Worm (Caenorhabditis elegans): ENCODE results near the gene ser-2.

The ser-2 gene

DNA sequence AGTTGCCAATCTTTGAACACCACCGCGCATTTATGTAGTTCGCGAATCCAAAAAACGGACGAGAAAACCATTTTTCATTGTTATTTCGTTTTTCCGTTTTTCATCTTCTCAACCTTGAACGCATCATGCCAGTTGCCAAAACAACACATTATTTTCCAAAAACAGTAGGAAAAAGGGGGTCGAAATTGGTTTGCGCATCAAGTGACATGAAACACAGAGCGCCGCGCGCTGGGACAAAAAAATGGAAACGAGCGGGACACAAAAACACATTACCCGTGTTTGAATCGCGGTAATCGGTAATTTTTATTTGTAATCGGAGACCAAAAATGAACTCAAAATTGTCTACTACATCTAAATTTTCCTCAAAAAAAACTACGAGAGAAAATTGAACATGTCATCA, 33.6 kb upstream of the ser-2 start:
- TF ChIP-seq ref-1 (GFP tag; conservative IDR thresholded peaks at IDR 0.05) (no peak), T22C8.4 (GFP tag; IDR thresholded peaks at IDR 0.05) (no peak), klf-2 (GFP tag; conservative IDR thresholded peaks at IDR 0.05) (no peak), med-1 (GFP tag; optimal IDR thresholded peaks at IDR 0.05; ENCODE audit: insufficient read depth) (no peak), ztf-23 (GFP tag; IDR thresholded peaks at IDR 0.05) (no peak), ztf-29 (GFP tag; IDR thresholded peaks at IDR 0.05) (no peak)

DNA sequence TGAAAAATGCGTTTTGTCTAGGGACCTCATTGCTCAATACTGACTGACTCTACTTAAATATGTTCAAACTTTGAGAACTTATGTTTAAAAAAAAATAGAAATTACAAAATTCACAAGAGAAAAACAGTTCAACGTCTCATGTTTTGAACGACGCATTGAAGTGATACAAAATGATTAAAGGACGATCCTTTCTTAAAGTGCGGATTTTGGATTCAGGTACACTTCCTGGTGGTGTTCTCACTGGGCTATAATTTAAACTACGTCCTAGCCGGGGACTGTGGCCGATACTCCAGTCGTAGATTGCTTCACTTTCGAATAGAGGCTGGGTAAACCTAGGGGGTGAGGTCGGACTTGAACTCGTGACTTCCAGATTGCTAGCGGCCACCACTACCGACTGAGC, 32.9 kb upstream of the ser-2 start:
- no peak for TF ChIP-seq ref-1 (GFP tag; conservative IDR thresholded peaks at IDR 0.05)
- no peak for TF ChIP-seq ztf-23 (GFP tag; IDR thresholded peaks at IDR 0.05)
- no peak for TF ChIP-seq T22C8.4 (GFP tag; IDR thresholded peaks at IDR 0.05)
- no peak for TF ChIP-seq cog-1 (tag; optimal IDR thresholded peaks at IDR 0.05)
- no peak for TF ChIP-seq klf-2 (GFP tag; conservative IDR thresholded peaks at IDR 0.05)
- no peak for TF ChIP-seq med-1 (GFP tag; optimal IDR thresholded peaks at IDR 0.05; ENCODE audit: insufficient read depth)
- no peak for TF ChIP-seq flt-1 (GFP tag; IDR thresholded peaks at IDR 0.05)
- no peak for TF ChIP-seq ztf-29 (GFP tag; IDR thresholded peaks at IDR 0.05)
- no peak for TF ChIP-seq tab-1 (GFP tag; IDR thresholded peaks at IDR 0.05)

DNA sequence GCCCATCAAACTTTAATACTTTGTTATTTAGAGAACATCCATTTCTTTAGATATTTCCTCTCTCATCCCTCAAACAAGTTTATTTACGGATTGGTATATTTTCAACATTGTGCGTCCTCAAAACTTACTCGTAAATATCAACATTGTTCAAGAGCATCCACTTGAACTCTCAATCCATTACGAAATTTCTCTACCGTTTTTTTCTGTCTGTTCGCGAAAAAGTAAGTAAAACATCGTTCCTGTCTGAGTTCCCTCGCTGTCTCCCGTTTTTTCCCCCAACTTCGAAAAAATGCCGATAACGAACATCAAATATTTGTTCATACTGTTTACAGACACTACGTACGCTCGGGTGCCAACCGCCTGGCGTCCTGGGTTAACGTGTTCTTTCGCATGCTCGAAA, 32.1 kb upstream of the ser-2 start:
- TF ChIP-seq ref-1 (GFP tag; conservative IDR thresholded peaks at IDR 0.05) (no peak), ztf-29 (GFP tag; IDR thresholded peaks at IDR 0.05) (no peak), cog-1 (tag; optimal IDR thresholded peaks at IDR 0.05) (no peak), T22C8.4 (GFP tag; IDR thresholded peaks at IDR 0.05) (no peak)

DNA sequence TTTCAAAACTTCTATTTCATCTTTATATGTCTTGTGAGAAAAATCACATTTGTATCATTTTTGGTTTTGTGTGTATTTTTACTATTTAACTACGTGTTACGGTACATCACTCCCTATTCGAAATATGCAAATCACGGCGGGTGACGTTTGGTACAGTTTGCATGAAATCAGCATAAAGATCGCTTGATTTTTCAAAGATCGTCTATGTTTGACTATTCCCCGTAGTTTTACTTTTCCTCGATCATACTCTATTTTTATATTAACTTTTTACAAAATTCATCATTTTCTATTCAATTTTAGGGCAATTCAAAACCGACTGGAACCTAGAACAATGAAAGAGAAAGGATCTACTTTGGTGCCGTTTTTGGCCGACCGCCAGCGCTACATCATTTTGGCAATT, 27.9 kb upstream of the ser-2 start, which contains the start of gene Y15E3A.4:
Gene Y15E3A.4 (plus strand): TSS at position 301 of the 400 bp plus-strand sequence.
- TF ChIP-seq ref-1 (GFP tag; conservative IDR thresholded peaks at IDR 0.05) = no peak
- TF ChIP-seq tab-1 (GFP tag; IDR thresholded peaks at IDR 0.05) = no peak
- TF ChIP-seq ztf-29 (GFP tag; IDR thresholded peaks at IDR 0.05) = no peak
- TF ChIP-seq T22C8.4 (GFP tag; IDR thresholded peaks at IDR 0.05) = no peak
- no peak for TF ChIP-seq cog-1 (tag; optimal IDR thresholded peaks at IDR 0.05)
- TF ChIP-seq klf-2 (GFP tag; conservative IDR thresholded peaks at IDR 0.05) = no peak
- no peak for TF ChIP-seq flt-1 (GFP tag; IDR thresholded peaks at IDR 0.05)
- no peak for TF ChIP-seq med-1 (GFP tag; optimal IDR thresholded peaks at IDR 0.05; ENCODE audit: insufficient read depth)
- TF ChIP-seq ztf-23 (GFP tag; IDR thresholded peaks at IDR 0.05) = no peak

DNA sequence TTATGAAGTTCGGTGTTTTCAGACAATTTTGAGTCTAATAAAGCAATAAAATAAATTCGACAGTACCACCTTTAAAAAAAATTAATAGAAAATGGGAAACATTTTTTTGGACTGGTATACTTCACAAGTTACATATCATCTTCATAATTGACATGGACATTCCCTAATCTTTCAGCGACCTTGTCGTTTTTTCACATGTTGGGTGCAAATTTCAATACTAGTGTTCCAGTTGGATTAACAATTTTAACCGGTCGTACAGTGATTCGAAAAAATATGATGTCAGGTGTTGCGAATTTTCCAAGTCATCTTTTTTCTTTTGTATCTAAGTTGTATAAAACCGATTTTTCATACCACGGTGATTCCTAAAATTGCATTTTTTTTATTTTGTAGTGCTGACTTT, 25.6 kb upstream of the ser-2 start:
- no peak for TF ChIP-seq flt-1 (GFP tag; IDR thresholded peaks at IDR 0.05)
- TF ChIP-seq T22C8.4 (GFP tag; IDR thresholded peaks at IDR 0.05) = no peak
- no peak for TF ChIP-seq cog-1 (tag; optimal IDR thresholded peaks at IDR 0.05)
- TF ChIP-seq tab-1 (GFP tag; IDR thresholded peaks at IDR 0.05) = no peak

DNA sequence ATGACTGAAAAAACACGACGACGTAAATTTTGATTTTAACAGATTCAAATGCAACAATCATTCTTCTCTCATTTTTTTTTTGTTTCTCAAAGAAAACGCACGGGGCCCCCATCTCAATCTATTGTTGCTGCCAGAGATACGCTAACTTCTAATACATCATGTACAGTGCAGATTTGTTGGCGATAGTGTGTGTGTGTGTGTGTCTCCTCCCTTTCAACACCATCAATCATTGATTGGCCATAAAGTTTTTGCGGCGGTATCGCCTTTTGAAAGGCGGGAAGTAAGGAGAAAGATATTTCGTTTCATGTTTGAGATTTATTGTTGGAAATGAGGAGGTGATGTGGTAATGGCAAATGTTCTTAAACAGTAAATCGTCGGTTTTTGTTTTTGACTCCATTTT, 24.5 kb upstream of the ser-2 start:
- TF ChIP-seq ztf-23 (GFP tag; IDR thresholded peaks at IDR 0.05) = no peak
- TF ChIP-seq T22C8.4 (GFP tag; IDR thresholded peaks at IDR 0.05) = no peak
- no peak for TF ChIP-seq flt-1 (GFP tag; IDR thresholded peaks at IDR 0.05)
- no peak for TF ChIP-seq med-1 (GFP tag; optimal IDR thresholded peaks at IDR 0.05; ENCODE audit: insufficient read depth)
- TF ChIP-seq ref-1 (GFP tag; conservative IDR thresholded peaks at IDR 0.05) = no peak
- no peak for TF ChIP-seq cog-1 (tag; optimal IDR thresholded peaks at IDR 0.05)
- no peak for TF ChIP-seq ztf-29 (GFP tag; IDR thresholded peaks at IDR 0.05)

DNA sequence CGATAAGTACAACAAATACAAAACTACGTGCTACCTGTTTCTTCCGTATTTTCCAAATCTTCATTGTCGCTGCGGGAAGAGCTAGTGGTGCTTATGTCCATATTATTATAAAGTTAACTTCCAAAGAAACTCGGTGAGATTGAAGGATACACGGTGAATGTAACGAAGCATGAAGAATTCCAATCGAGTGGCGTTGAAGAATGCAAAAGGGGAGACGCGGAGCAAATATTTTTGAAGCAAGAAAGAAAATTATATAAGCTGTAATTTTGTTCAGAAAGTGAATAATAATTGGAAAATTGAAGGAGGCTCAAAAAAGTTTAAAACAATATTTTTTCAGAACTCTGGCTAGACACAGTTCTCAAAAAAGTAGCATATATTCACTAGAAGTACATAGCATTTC, 22.9 kb upstream of the ser-2 start, which contains the start of gene Y15E3A.3:
Gene Y15E3A.3 (minus strand): TSS at position 101 of the 400 bp plus-strand sequence.
- no peak for TF ChIP-seq cog-1 (tag; optimal IDR thresholded peaks at IDR 0.05)
- no peak for TF ChIP-seq T22C8.4 (GFP tag; IDR thresholded peaks at IDR 0.05)
- TF ChIP-seq klf-2 (GFP tag; conservative IDR thresholded peaks at IDR 0.05) = no peak
- TF ChIP-seq tab-1 (GFP tag; IDR thresholded peaks at IDR 0.05) = no peak
- no peak for TF ChIP-seq ztf-29 (GFP tag; IDR thresholded peaks at IDR 0.05)
- TF ChIP-seq flt-1 (GFP tag; IDR thresholded peaks at IDR 0.05) = no peak
- no peak for TF ChIP-seq ref-1 (GFP tag; conservative IDR thresholded peaks at IDR 0.05)
- no peak for TF ChIP-seq ztf-23 (GFP tag; IDR thresholded peaks at IDR 0.05)
- TF ChIP-seq med-1 (GFP tag; optimal IDR thresholded peaks at IDR 0.05; ENCODE audit: insufficient read depth) = no peak

DNA sequence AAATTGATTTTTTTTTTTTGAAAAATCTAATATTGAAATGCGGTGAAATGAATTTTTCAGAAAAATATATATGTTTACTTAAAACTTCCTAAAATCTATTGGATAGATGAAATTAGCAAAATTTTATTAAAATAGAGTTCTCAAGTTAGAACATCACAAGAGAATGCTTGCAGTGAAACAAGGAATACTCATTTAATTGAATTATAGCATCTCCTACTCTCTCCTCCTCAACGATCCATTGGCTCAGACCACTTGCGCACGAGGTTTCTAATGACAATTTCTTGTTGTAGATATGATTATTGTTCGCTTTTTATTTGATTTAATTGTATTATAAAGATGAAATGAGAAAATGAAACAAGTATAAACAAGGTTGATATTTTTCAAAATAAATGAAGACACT, 19.0 kb upstream of the ser-2 start:
- TF ChIP-seq ztf-23 (GFP tag; IDR thresholded peaks at IDR 0.05) (no peak), ref-1 (GFP tag; conservative IDR thresholded peaks at IDR 0.05) (no peak), med-1 (GFP tag; optimal IDR thresholded peaks at IDR 0.05; ENCODE audit: insufficient read depth) (no peak), tab-1 (GFP tag; IDR thresholded peaks at IDR 0.05) (no peak), flt-1 (GFP tag; IDR thresholded peaks at IDR 0.05) (no peak), T22C8.4 (GFP tag; IDR thresholded peaks at IDR 0.05) (no peak), klf-2 (GFP tag; conservative IDR thresholded peaks at IDR 0.05) (no peak), cog-1 (tag; optimal IDR thresholded peaks at IDR 0.05) (no peak), ztf-29 (GFP tag; IDR thresholded peaks at IDR 0.05) (no peak)

DNA sequence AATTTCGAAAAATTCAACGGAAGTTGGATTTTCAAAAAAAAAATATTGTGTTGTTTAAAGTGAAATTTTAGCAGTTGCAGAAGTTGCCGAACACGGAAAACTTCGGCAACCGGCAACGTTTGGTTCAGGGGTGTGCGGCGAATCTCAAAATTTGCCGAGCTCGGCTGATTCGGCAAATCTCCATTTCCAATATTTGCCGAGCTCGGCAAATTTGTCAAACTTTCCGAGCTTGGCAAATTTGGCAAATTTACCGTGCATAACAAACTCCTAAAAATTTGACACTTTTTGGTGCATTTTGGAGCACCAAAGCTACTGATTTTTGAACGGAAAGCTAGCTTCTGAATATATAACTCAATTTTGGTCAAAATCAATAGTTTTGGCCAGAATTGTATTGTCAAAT, 18.5 kb upstream of the ser-2 start:
- TF ChIP-seq med-1 (GFP tag; optimal IDR thresholded peaks at IDR 0.05; ENCODE audit: insufficient read depth) (no peak), ztf-29 (GFP tag; IDR thresholded peaks at IDR 0.05) (no peak), klf-2 (GFP tag; conservative IDR thresholded peaks at IDR 0.05) (no peak), flt-1 (GFP tag; IDR thresholded peaks at IDR 0.05) (no peak), T22C8.4 (GFP tag; IDR thresholded peaks at IDR 0.05) (no peak), tab-1 (GFP tag; IDR thresholded peaks at IDR 0.05) (no peak)

DNA sequence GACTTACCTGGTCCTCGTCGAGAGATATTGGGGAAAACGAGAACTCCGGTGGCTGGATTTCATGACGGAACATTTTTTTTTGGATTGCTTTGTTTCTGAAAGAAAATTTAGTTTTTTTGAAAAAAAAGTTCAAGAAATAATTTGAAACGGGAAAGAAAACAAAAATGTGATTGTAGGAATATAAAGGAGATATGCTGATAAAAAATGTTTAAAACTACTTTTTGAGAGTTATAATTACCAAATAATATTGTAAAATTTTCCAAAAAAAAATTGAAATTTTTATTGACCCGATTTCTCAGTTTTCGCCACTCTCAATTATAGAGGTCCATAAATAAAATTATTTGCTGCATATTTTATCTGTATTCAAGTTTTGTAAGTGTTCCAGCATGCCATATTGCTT, 14.4 kb upstream of the ser-2 start, which contains the start of gene glb-28:
Gene glb-28 (minus strand): TSS at position 101 of the 400 bp plus-strand sequence.
- TF ChIP-seq med-1 (GFP tag; optimal IDR thresholded peaks at IDR 0.05; ENCODE audit: insufficient read depth) (no peak), klf-2 (GFP tag; conservative IDR thresholded peaks at IDR 0.05) (no peak)

DNA sequence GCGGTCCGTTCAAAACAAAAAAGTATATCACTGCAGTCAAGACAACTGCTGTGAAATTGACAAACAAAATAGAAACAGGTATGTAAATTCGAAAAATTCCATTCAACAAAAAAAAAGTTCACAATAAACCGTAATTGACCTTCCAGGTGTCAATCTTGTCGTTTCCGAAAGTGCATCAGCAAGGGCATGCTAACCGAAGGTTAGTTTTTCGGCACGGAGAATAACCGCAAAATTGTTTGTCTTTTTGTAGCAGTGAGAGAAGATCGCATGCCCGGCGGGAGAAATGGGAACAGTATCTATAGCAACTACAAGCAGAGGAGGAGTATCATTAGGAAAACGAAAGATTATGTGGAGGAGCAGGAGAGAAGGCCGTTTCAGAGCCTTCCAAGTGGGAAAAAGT, 9.9 kb upstream of the ser-2 start:
- TF ChIP-seq ztf-23 (GFP tag; IDR thresholded peaks at IDR 0.05) (no peak), klf-2 (GFP tag; conservative IDR thresholded peaks at IDR 0.05) (no peak), med-1 (GFP tag; optimal IDR thresholded peaks at IDR 0.05; ENCODE audit: insufficient read depth) (no peak), tab-1 (GFP tag; IDR thresholded peaks at IDR 0.05) (no peak), T22C8.4 (GFP tag; IDR thresholded peaks at IDR 0.05) (no peak), cog-1 (tag; optimal IDR thresholded peaks at IDR 0.05) (no peak), flt-1 (GFP tag; IDR thresholded peaks at IDR 0.05) (no peak), ztf-29 (GFP tag; IDR thresholded peaks at IDR 0.05) (no peak), ref-1 (GFP tag; conservative IDR thresholded peaks at IDR 0.05) (no peak)
